Worm (Caenorhabditis elegans): ENCODE data around the gene C34D10.1.
A peak's percentile ranks its signal among the peaks of the same experiment; 100 is the strongest.

C34D10.1 gene

ce11 chrX:8029080-8029479 lies at the start of gene C34D10.1:
Gene C34D10.1, plus strand, starts transcription at chrX:8029479.
- TF ChIP-seq K12H6.12 (tag; optimal IDR thresholded peaks at IDR 0.05), result peak; percentile 67
- TF ChIP-seq ztf-18 (tag; optimal IDR thresholded peaks at IDR 0.05), result peak; percentile 90
- TF ChIP-seq tbp1 (GFP tag; optimal IDR thresholded peaks at IDR 0.05), result peak; percentile 37
- no peak for TF ChIP-seq rpc-1 (optimal IDR thresholded peaks at IDR 0.05)
- no peak for TF ChIP-seq rpc-1 (tag; optimal IDR thresholded peaks at IDR 0.05)
- no peak for TF ChIP-seq nhr-120 (GFP tag; IDR thresholded peaks at IDR 0.05)
- no peak for TF ChIP-seq F49E8.2 (tag; optimal IDR thresholded peaks at IDR 0.05; ENCODE audit: insufficient read depth)
- no peak for TF ChIP-seq F33H1.4 (GFP tag; IDR thresholded peaks at IDR 0.05)
- no peak for TF ChIP-seq Y53G8AR.9 (GFP tag; conservative IDR thresholded peaks at IDR 0.05)
- TF ChIP-seq ceh-27 (GFP tag; optimal IDR thresholded peaks at IDR 0.05), result peak; percentile 56
- TF ChIP-seq ceh-79 (tag; optimal IDR thresholded peaks at IDR 0.05), result no peak
- peak; percentile 15 for TF ChIP-seq athp-1 (tag; optimal IDR thresholded peaks at IDR 0.05)
- TF ChIP-seq hsf-1 (GFP tag; IDR thresholded peaks at IDR 0.05), result no peak
- no peak for TF ChIP-seq sptf-2 (GFP tag; optimal IDR thresholded peaks at IDR 0.05)
- 0 out of 2 replicates have a peak, but pooled peaks have one; percentile 8 for TF ChIP-seq madf-6 (GFP tag; IDR thresholded peaks at IDR 0.05)
- peak; percentile 55 for TF ChIP-seq rcor-1 (GFP tag; IDR thresholded peaks at IDR 0.05)
- peak; percentile 62 for TF ChIP-seq lin-40 (tag; optimal IDR thresholded peaks at IDR 0.05)
- peak; percentile 43 for TF ChIP-seq hmg-1.2 (GFP tag; IDR thresholded peaks at IDR 0.05)
- TF ChIP-seq gei-17 (GFP tag; optimal IDR thresholded peaks at IDR 0.05), result peak; percentile 24
- no peak for TF ChIP-seq lir-1 (GFP tag; conservative IDR thresholded peaks at IDR 0.05)
- no peak for TF ChIP-seq bed-2 (GFP tag; IDR thresholded peaks at IDR 0.05)
- TF ChIP-seq ztf-26 (tag; optimal IDR thresholded peaks at IDR 0.05), result peak; percentile 58
- TF ChIP-seq B0336.3 (GFP tag; IDR thresholded peaks at IDR 0.05), result peak; percentile 48; the same call in 1 of the 2 replicates
- TF ChIP-seq cebp-1 (GFP tag; IDR thresholded peaks at IDR 0.05), result peak; percentile 38; the same call in 1 of the 2 replicates
- TF ChIP-seq cebp-1 (tag; optimal IDR thresholded peaks at IDR 0.05), result peak; percentile 65
- peak; percentile 63 for TF ChIP-seq zfh-2 (GFP tag; conservative IDR thresholded peaks at IDR 0.05)
- peak; percentile 45 for TF ChIP-seq attf-5 (GFP tag; optimal IDR thresholded peaks at IDR 0.05)
- peak; percentile 20 for TF ChIP-seq somi-1 (GFP tag; optimal IDR thresholded peaks at IDR 0.05)
- no peak for TF ChIP-seq egl-44 (GFP tag; IDR thresholded peaks at IDR 0.05)
- TF ChIP-seq dox-1 (GFP tag; IDR thresholded peaks at IDR 0.05), result peak; percentile 57
- TF ChIP-seq sdz-38 (tag; optimal IDR thresholded peaks at IDR 0.05), result no peak
- TF ChIP-seq nhr-80 (tag; optimal IDR thresholded peaks at IDR 0.05), result peak; percentile 40
- no peak for TF ChIP-seq Y79H2A.3 (GFP tag; conservative IDR thresholded peaks at IDR 0.05)
- TF ChIP-seq aptf-3 (GFP tag; IDR thresholded peaks at IDR 0.05), result no peak
- TF ChIP-seq pha-4 (tag; optimal IDR thresholded peaks at IDR 0.05), result peak; percentile 4
- TF ChIP-seq snpc-3.4 (tag; optimal IDR thresholded peaks at IDR 0.05), result no peak
- TF ChIP-seq ztf-28 (GFP tag; IDR thresholded peaks at IDR 0.05), result no peak
- no peak for TF ChIP-seq C06A6.2 (GFP tag; conservative IDR thresholded peaks at IDR 0.05)

ce11 chrX:7982047-7982446 lies 47.2 kb upstream of the C34D10.1 start, which contains the start of gene his-71:
Gene his-71, minus strand, starts transcription at chrX:7982070.
- no peak for TF ChIP-seq snpc-1.1 (tag; optimal IDR thresholded peaks at IDR 0.05; ENCODE audit: insufficient read depth)
- no peak for TF ChIP-seq madf-3 (GFP tag; IDR thresholded peaks at IDR 0.05)
- no peak for TF ChIP-seq tbp1 (GFP tag; optimal IDR thresholded peaks at IDR 0.05)
- no peak for TF ChIP-seq mel-28 (tag; optimal IDR thresholded peaks at IDR 0.05; ENCODE audit: borderline replicate concordance)
- no peak for TF ChIP-seq let-526 (GFP tag; IDR thresholded peaks at IDR 0.05)
- TF ChIP-seq aptf-3 (GFP tag; IDR thresholded peaks at IDR 0.05), result no peak
- no peak for TF ChIP-seq nhr-27 (tag; optimal IDR thresholded peaks at IDR 0.05)
- no peak for TF ChIP-seq F33H1.4 (GFP tag; IDR thresholded peaks at IDR 0.05)
- TF ChIP-seq xnd-1 (tag; optimal IDR thresholded peaks at IDR 0.05), result no peak
- TF ChIP-seq nhr-179 (tag; optimal IDR thresholded peaks at IDR 0.05), result no peak
- TF ChIP-seq chd-7 (tag; optimal IDR thresholded peaks at IDR 0.05), result no peak

Measured in whole organism, young adult.